Worm (Caenorhabditis elegans) whole organism, L2 larva: ENCODE results near the gene pvf-1.

Experiments used
- C34F6.9 ChIP-seq: fragments of 150-350 bp; optimal IDR thresholded peaks from 2 replicates; lab custom pipeline; 2014; ENCODE audit warnings: missing biosample characterization, missing genetic modification characterization
- F13H6.1 ChIP-seq: sonication (generic microtip); optimal IDR thresholded peaks from 2 replicates; lab custom pipeline; 2016; ENCODE audit warnings: missing genetic modification characterization, missing compliant biosample characterization
- R02D3.7 ChIP-seq: fragments of 150-350 bp; optimal IDR thresholded peaks from 2 replicates; lab custom pipeline; 2014; ENCODE audit warnings: missing biosample characterization, missing genetic modification characterization
- Y55F3AM.14 ChIP-seq: fragments of 200-800 bp; sonication (Bioruptor generic); optimal IDR thresholded peaks from 2 replicates; lab custom pipeline; 2018; ENCODE audit warnings: mild to moderate bottlenecking, missing genetic modification characterization, missing compliant biosample characterization
- aly-2 ChIP-seq: fragments of 150-350 bp; optimal IDR thresholded peaks from 2 replicates; lab custom pipeline; 2014; ENCODE audit warnings: missing biosample characterization, missing genetic modification characterization
- ceh-82 ChIP-seq: fragments of 150-350 bp; optimal IDR thresholded peaks from 2 replicates; lab custom pipeline; 2014; ENCODE audit warnings: missing biosample characterization, missing genetic modification characterization
- crh-2 ChIP-seq: sonication (generic microtip); optimal IDR thresholded peaks from 2 replicates; lab custom pipeline; 2017; ENCODE audit warnings: missing biosample characterization, missing genetic modification characterization
- dmd-4 ChIP-seq: sonication (generic microtip); optimal IDR thresholded peaks from 2 replicates; lab custom pipeline; 2017; ENCODE audit warnings: missing biosample characterization, missing genetic modification characterization
- egl-27 ChIP-seq: sonication (generic microtip); optimal IDR thresholded peaks from 3 replicates; lab custom pipeline; 2017; ENCODE audit warnings: missing biosample characterization, missing genetic modification reagents, missing genetic modification characterization
- elt-1 ChIP-seq: fragments of 150-350 bp; optimal IDR thresholded peaks from 2 replicates; lab custom pipeline; 2014; ENCODE audit warnings: missing biosample characterization, missing genetic modification characterization
- fos-1 ChIP-seq: fragments of 150-350 bp; optimal IDR thresholded peaks from 2 replicates; lab custom pipeline; 2014; ENCODE audit warnings: missing biosample characterization, missing genetic modification characterization
- gmeb-1 ChIP-seq: fragments of 150-350 bp; optimal IDR thresholded peaks from 2 replicates; lab custom pipeline; 2014; ENCODE audit warnings: missing biosample characterization, missing genetic modification characterization
- lin-13 ChIP-seq: fragments of 150-350 bp; optimal IDR thresholded peaks from 2 replicates; lab custom pipeline; 2014; ENCODE audit warnings: missing biosample characterization, missing genetic modification reagents, missing genetic modification characterization
- lin-39 ChIP-seq: fragments of 150-350 bp; optimal IDR thresholded peaks from 2 replicates; lab custom pipeline; 2014; ENCODE audit warnings: missing biosample characterization, missing genetic modification reagents, missing genetic modification characterization
- lsy-2 ChIP-seq, 2 experiments: fragments of 150-350 bp in 1 of 2; sonication (generic microtip) in 1 of 2; optimal IDR thresholded peaks; 2 replicates each; lab custom pipeline; 2014 to 2017; ENCODE audit warnings: missing biosample characterization in 2 of 2, missing genetic modification characterization in 2 of 2
- mab-5 ChIP-seq: fragments of 150-350 bp; optimal IDR thresholded peaks from 2 replicates; lab custom pipeline; 2014; ENCODE audit warnings: missing biosample characterization, missing genetic modification characterization
- mdl-1 ChIP-seq, 2 experiments: fragments of 150-350 bp in 1 of 2; sonication (generic microtip) in 1 of 2; optimal IDR thresholded peaks; 2 replicates each; lab custom pipeline; 2017; ENCODE audit warnings: missing biosample characterization in 2 of 2, missing genetic modification characterization in 2 of 2
- nhr-10 ChIP-seq: sonication (generic microtip); optimal IDR thresholded peaks from 2 replicates; lab custom pipeline; 2017; ENCODE audit warnings: missing biosample characterization, missing genetic modification characterization
- nhr-12 ChIP-seq: fragments of 150-350 bp; optimal IDR thresholded peaks from 2 replicates; lab custom pipeline; 2014; ENCODE audit warnings: missing biosample characterization, missing genetic modification characterization
- nhr-129 ChIP-seq: fragments of 150-350 bp; optimal IDR thresholded peaks from 2 replicates; lab custom pipeline; 2014; ENCODE audit warnings: missing biosample characterization, missing genetic modification characterization
- nhr-21 ChIP-seq: fragments of 150-350 bp; optimal IDR thresholded peaks from 2 replicates; lab custom pipeline; 2014; ENCODE audit warnings: missing biosample characterization, missing genetic modification characterization
- nhr-237 ChIP-seq: fragments of 150-350 bp; optimal IDR thresholded peaks from 2 replicates; lab custom pipeline; 2014; ENCODE audit warnings: missing biosample characterization, missing genetic modification characterization
- nhr-25 ChIP-seq: fragments of 150-350 bp; sonication (generic microtip); optimal IDR thresholded peaks from 3 replicates; lab custom pipeline; 2014; ENCODE audit warnings: missing biosample characterization, missing genetic modification characterization
- peb-1 ChIP-seq: fragments of 150-350 bp; optimal IDR thresholded peaks from 2 replicates; lab custom pipeline; 2014; ENCODE audit warnings: missing biosample characterization, missing genetic modification characterization
- sem-4 ChIP-seq: fragments of 150-350 bp; optimal IDR thresholded peaks from 2 replicates; lab custom pipeline; 2014; ENCODE audit warnings: missing biosample characterization, missing genetic modification reagents, missing genetic modification characterization
- skn-1 ChIP-seq: sonication (generic microtip); optimal IDR thresholded peaks from 2 replicates; lab custom pipeline; 2017; ENCODE audit warnings: missing biosample characterization, missing genetic modification characterization
- sma-3 ChIP-seq: sonication (generic microtip); optimal IDR thresholded peaks from 2 replicates; lab custom pipeline; 2016; ENCODE audit warnings: missing genetic modification reagents, missing genetic modification characterization, missing compliant biosample characterization
- sma-9 ChIP-seq, 2 experiments: fragments of 150-350 bp in 1 of 2; sonication (generic microtip) in 1 of 2; optimal IDR thresholded peaks; 2 replicates each; lab custom pipeline; 2014 to 2016; ENCODE audit warnings: missing genetic modification characterization in 2 of 2, mild to moderate bottlenecking in 1 of 2, missing biosample characterization in 1 of 2, missing compliant biosample characterization in 1 of 2, missing genetic modification reagents in 1 of 2, moderate library complexity in 1 of 2
- unc-55 ChIP-seq: fragments of 150-350 bp; sonication (generic microtip); optimal IDR thresholded peaks from 3 replicates; lab custom pipeline; 2014; ENCODE audit warnings: missing biosample characterization, missing genetic modification reagents, missing genetic modification characterization
- zag-1 ChIP-seq: fragments of 150-350 bp; optimal IDR thresholded peaks from 2 replicates; lab custom pipeline; 2014; ENCODE audit warnings: missing biosample characterization, missing genetic modification characterization
- ztf-11 ChIP-seq: sonication (generic microtip); optimal IDR thresholded peaks from 2 replicates; lab custom pipeline; 2017; ENCODE audit warnings: missing biosample characterization, missing genetic modification characterization
- ztf-4 ChIP-seq: fragments of 150-350 bp; optimal IDR thresholded peaks from 2 replicates; lab custom pipeline; 2014; ENCODE audit warnings: missing biosample characterization, missing genetic modification characterization

pvf-1 gene

DNA sequence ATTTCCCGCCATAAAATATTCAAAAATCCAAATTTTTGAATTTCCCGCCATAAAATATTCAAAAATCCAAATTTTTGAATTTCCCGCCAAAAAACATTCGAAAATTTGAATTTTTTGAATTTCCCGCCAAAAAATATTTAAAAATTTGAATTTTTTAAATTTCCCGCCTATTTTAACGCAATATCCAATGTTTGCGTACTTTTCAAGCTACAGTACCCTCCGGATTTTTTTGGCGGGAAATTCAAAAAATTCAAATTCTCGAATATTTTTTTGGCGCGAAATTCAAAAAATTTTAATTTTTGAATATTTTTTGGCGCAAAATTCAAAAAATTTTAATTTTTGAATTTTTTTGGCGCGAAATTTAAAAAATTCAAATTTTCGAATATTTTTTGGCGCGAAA, 7.0 kb upstream of the pvf-1 start:
- TF ChIP-seq unc-55 (GFP tag; lab: Kevin White, UChicago) (no peak), peb-1 (tag; lab: Kevin White, UChicago) (no peak), R02D3.7 (no peak), ceh-82 (tag; lab: Kevin White, UChicago) (no peak), zag-1 (tag; lab: Kevin White, UChicago) (no peak)

DNA sequence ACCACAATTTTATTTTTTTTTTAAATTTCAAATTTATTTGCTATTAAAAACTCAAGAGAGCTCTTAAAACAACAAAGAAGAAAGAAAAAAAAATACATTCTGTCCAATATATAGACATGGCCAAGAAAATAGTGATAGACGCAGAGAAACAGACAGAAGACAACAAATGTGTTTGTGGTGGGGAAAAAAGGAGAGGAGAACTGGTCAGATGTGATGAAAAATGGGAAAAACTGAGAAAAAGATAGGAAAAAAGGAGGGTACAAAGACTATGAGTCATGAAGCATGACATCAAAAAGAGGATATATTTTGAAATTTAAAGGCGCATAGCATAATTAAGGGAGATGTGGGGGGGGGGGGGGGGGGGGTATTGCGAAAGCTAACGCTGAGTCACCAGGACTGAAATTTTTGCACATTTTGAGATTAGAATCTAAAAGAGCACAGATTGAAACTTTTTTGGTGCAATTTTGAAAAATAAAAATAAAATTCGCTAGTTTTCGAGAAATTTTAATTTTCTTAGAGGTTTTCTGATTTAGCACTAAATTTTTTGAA, 5.0 kb downstream of the pvf-1 start:
- TF ChIP-seq nhr-21 (tag; lab: Kevin White, UChicago): no peak
- peak; percentile 41 for TF ChIP-seq zag-1 (tag; lab: Kevin White, UChicago)
- TF ChIP-seq lin-39: no peak
- TF ChIP-seq mab-5: peak; percentile 47
- no peak for TF ChIP-seq egl-27 (tag; lab: Kevin White, UChicago)
- TF ChIP-seq dmd-4 (tag; lab: Kevin White, UChicago): no peak
- peak in 1 of 2 experiments; percentile 76 for TF ChIP-seq lsy-2 (tag; optimal IDR thresholded peaks at IDR 0.05; lab: Kevin White, UChicago)
- TF ChIP-seq peb-1 (tag; lab: Kevin White, UChicago): no peak
- TF ChIP-seq lin-13 (GFP tag; lab: Kevin White, UChicago): peak; percentile 24
- TF ChIP-seq nhr-12 (tag; lab: Kevin White, UChicago): no peak
- no peak for TF ChIP-seq sma-3
- peak; percentile 43 for TF ChIP-seq nhr-129 (tag; lab: Kevin White, UChicago)
- peak; percentile 53 for TF ChIP-seq crh-2
- peak; percentile 84 for TF ChIP-seq C34F6.9 (tag; lab: Kevin White, UChicago)
- TF ChIP-seq aly-2 (tag; lab: Kevin White, UChicago): no peak
- no peak for TF ChIP-seq nhr-25 (tag; lab: Kevin White, UChicago)
- no peak for TF ChIP-seq ztf-4 (tag; lab: Kevin White, UChicago)
- TF ChIP-seq fos-1: peak; percentile 73
- TF ChIP-seq sma-9 (GFP tag; optimal IDR thresholded peaks at IDR 0.05; lab: Kevin White, UChicago): peak; percentile 58
- TF ChIP-seq sma-9 (tag; optimal IDR thresholded peaks at IDR 0.05; lab: Kevin White, UChicago): no peak
- no peak for TF ChIP-seq nhr-237 (tag; lab: Kevin White, UChicago)
- peak; percentile 64 for TF ChIP-seq unc-55 (GFP tag; lab: Kevin White, UChicago)
- TF ChIP-seq R02D3.7: no peak
- TF ChIP-seq ztf-11: no peak
- no peak for TF ChIP-seq F13H6.1 (tag; lab: Kevin White, UChicago)
- TF ChIP-seq Y55F3AM.14 (GFP tag; lab: Kevin White, UChicago): no peak
- no peak for TF ChIP-seq nhr-10
- TF ChIP-seq, all 48 proteins: peak for 10

DNA sequence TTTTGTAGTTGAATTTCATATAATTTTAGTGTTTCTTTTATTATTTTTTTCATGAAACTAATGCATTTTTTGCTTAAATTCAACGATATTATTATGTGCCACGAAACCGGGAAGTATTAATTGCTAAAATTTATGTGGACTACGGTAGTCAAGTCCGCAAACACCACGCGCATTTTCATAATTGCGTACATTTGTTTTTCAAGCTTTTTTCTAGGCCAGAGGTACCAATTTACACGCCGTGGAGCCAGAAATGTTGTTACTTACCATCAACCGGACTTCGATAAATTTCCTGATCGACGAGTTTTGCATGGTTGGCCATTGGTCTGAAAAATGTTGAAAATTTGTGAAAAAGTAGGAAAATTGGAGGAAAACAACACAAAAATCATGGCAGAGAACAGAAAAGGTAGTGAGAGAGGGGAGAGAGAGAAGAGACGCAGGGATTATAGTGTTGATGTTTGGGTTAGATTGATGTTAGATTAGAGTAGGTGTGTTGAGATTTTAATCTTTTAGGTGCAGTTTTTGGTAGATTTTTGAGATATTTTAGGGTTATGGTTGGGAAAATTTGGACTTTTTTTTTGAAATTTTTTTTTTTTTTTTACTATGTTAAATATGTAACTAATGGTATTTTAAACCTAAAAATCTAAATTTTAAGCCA, 6.0 kb downstream of the pvf-1 start, which contains the start of gene clp-4:
Gene clp-4 (minus strand): TSS at position 323 of the 655 bp plus-strand sequence.
- TF ChIP-seq nhr-25 (tag; lab: Kevin White, UChicago) (peak; percentile 52), elt-1 (tag; lab: Kevin White, UChicago) (peak; percentile 42), unc-55 (GFP tag; lab: Kevin White, UChicago) (peak; percentile 6), sem-4 (tag; lab: Kevin White, UChicago) (no peak), lsy-2 (tag; optimal IDR thresholded peaks at IDR 0.05; lab: Kevin White, UChicago) (peak in 1 of 2 experiments; percentile 29)

DNA sequence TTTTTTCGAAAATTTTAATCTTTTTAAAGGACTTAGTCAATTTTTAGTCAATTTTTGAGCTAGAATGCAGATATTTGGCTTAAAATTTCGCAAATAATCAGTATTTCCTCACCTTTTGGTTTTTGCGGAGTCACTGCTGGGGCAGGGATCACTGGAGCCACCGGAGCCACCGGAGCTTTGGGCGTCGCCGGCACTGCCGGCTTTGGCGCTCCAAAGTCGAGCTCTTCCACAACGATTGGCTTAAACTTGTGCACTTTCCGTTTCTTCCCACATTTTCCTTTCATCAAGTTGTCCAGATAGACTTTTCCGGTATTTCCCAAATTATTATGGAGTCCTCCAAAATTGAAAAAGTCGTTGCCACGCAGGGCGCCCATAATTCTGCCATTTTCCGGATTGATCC, 9.8 kb downstream of the pvf-1 start:
- TF ChIP-seq sma-3: no peak
- TF ChIP-seq gmeb-1 (tag; lab: Kevin White, UChicago): no peak
- no peak for TF ChIP-seq ztf-4 (tag; lab: Kevin White, UChicago)
- TF ChIP-seq egl-27 (tag; lab: Kevin White, UChicago): no peak
- no peak for TF ChIP-seq lin-13 (GFP tag; lab: Kevin White, UChicago)
- TF ChIP-seq dmd-4 (tag; lab: Kevin White, UChicago): no peak
- TF ChIP-seq skn-1 (tag; lab: Kevin White, UChicago): no peak
- no peak for TF ChIP-seq mab-5
- no peak for TF ChIP-seq mdl-1 (tag; optimal IDR thresholded peaks at IDR 0.05; lab: Kevin White, UChicago)
- TF ChIP-seq sma-9 (GFP tag; optimal IDR thresholded peaks at IDR 0.05; lab: Kevin White, UChicago): no peak
- TF ChIP-seq sma-9 (tag; optimal IDR thresholded peaks at IDR 0.05; lab: Kevin White, UChicago): no peak
- no peak for TF ChIP-seq Y55F3AM.14 (GFP tag; lab: Kevin White, UChicago)
- TF ChIP-seq nhr-129 (tag; lab: Kevin White, UChicago): no peak
